Worm (Caenorhabditis elegans): ENCODE data around the gene irld-9.

The irld-9 gene

DNA sequence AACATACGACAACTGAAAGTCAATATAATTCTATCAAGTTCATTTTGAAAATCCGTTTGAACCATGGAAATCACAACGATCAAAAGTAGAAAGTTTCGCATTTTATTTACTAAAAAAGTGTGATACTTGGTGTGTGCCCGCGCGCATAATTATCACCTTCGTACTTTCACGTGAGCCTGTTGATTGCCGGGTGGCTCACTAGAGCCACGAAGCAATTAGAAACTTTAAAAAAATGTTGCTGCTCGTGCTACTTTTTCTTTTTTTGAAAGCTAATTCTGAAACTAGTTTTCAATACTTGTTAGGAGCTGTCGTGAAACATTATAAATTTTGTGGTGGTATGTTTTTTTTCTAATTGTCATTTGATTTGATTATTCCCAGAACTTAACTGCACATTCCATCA, at the start of gene irld-9, which contains the start of gene irld-33:
TSS of gene irld-9 (minus strand) at position 101 of the 400 bp plus-strand sequence.
TSS of gene irld-33 (plus strand) at position 209 of the 400 bp plus-strand sequence.
- TF ChIP-seq egl-5 (tag; optimal IDR thresholded peaks at IDR 0.05) (no peak), nhr-25 (tag; optimal IDR thresholded peaks at IDR 0.05) (no peak), nfya-1 (tag; optimal IDR thresholded peaks at IDR 0.05; ENCODE audit: insufficient read depth) (no peak), lin-15B (tag; optimal IDR thresholded peaks at IDR 0.05) (no peak), ztf-4 (tag; optimal IDR thresholded peaks at IDR 0.05) (no peak), jun-1 (tag; optimal IDR thresholded peaks at IDR 0.05) (no peak), nhr-23 (tag; optimal IDR thresholded peaks at IDR 0.05) (no peak), ama-1 (optimal IDR thresholded peaks at IDR 0.05) (no peak), lsy-12 (tag; optimal IDR thresholded peaks at IDR 0.05) (no peak), pqm-1 (tag; optimal IDR thresholded peaks at IDR 0.05) (no peak), mml-1 (tag; optimal IDR thresholded peaks at IDR 0.05) (no peak), unc-39 (tag; optimal IDR thresholded peaks at IDR 0.05) (no peak), skn-1 (tag; optimal IDR thresholded peaks at IDR 0.05) (no peak), tbx-2 (tag; optimal IDR thresholded peaks at IDR 0.05) (no peak), fos-1 (tag; optimal IDR thresholded peaks at IDR 0.05) (no peak), nhr-67 (tag; optimal IDR thresholded peaks at IDR 0.05) (no peak), nhr-43 (tag; optimal IDR thresholded peaks at IDR 0.05; ENCODE audit: poor library complexity, severe bottlenecking) (no peak), hmg-11 (tag; optimal IDR thresholded peaks at IDR 0.05) (no peak)

DNA sequence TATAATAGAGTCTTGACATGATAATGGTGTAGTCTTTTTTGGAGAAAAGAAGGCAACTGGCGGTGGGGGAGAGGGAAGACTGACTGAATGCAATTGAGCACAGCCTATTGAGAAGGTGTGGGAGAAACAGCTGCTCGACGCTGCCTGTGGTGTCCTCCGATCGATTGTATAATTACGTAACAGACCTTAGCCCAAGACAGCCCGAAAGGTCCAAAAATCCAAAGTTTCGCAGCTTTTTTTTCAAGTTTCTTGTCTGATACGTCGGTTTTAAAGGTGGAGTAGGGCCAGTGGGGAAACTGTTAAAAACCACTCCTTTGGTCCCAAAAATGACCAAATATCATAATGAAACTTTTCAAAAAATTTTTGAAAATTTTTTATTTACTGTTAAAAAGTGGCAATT, 49.3 kb upstream of the irld-9 start, which contains the start of the genes C08F1.6 and fbxb-13:
TSS of gene C08F1.6 (minus strand) at position 101 of the 400 bp plus-strand sequence.
TSS of gene fbxb-13 (plus strand) at position 191 of the 400 bp plus-strand sequence.
- no peak for TF ChIP-seq lin-15B (tag; optimal IDR thresholded peaks at IDR 0.05)
- TF ChIP-seq pha-4 (tag; optimal IDR thresholded peaks at IDR 0.05), result no peak
- TF ChIP-seq ztf-11 (tag; optimal IDR thresholded peaks at IDR 0.05), result no peak
- no peak for TF ChIP-seq fkh-2 (tag; optimal IDR thresholded peaks at IDR 0.05)
- TF ChIP-seq nhr-76 (tag; optimal IDR thresholded peaks at IDR 0.05), result no peak
- no peak for TF ChIP-seq nhr-28 (tag; optimal IDR thresholded peaks at IDR 0.05)
- no peak for TF ChIP-seq fos-1 (tag; optimal IDR thresholded peaks at IDR 0.05)
- TF ChIP-seq eor-1 (tag; optimal IDR thresholded peaks at IDR 0.05), result no peak
- no peak for TF ChIP-seq ama-1 (optimal IDR thresholded peaks at IDR 0.05)
- TF ChIP-seq elt-1 (tag; optimal IDR thresholded peaks at IDR 0.05), result no peak
- no peak for TF ChIP-seq ztf-4 (tag; optimal IDR thresholded peaks at IDR 0.05)

DNA sequence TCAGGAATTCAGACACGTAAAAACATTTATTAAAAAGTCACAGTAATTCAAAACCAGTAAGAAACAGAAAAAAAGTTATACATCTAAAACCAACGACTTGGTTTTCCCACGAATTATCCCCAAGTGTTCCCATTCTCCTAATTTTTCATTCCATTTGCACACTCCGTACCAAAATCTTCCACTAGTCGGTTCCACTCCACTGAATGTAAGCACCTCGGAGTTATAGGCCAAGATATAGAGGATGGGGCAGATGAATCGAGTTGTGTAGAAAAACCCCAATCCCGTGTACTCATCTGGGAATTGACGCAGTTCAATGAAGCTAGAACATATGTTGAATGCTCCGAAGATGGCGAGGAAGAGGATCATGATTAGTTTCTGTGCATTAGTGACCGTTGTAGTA, 48.5 kb upstream of the irld-9 start:
- TF ChIP-seq nhr-12 (tag; optimal IDR thresholded peaks at IDR 0.05), result no peak
- no peak for TF ChIP-seq ztf-11 (tag; optimal IDR thresholded peaks at IDR 0.05)
- no peak for TF ChIP-seq daf-12 (tag; optimal IDR thresholded peaks at IDR 0.05)
- no peak for TF ChIP-seq egl-27 (tag; optimal IDR thresholded peaks at IDR 0.05)
- TF ChIP-seq unc-62 (GFP tag; optimal IDR thresholded peaks at IDR 0.05), result no peak
- TF ChIP-seq egl-5 (tag; optimal IDR thresholded peaks at IDR 0.05), result no peak
- TF ChIP-seq aly-2 (tag; optimal IDR thresholded peaks at IDR 0.05), result no peak
- no peak for TF ChIP-seq pha-4 (tag; optimal IDR thresholded peaks at IDR 0.05)

DNA sequence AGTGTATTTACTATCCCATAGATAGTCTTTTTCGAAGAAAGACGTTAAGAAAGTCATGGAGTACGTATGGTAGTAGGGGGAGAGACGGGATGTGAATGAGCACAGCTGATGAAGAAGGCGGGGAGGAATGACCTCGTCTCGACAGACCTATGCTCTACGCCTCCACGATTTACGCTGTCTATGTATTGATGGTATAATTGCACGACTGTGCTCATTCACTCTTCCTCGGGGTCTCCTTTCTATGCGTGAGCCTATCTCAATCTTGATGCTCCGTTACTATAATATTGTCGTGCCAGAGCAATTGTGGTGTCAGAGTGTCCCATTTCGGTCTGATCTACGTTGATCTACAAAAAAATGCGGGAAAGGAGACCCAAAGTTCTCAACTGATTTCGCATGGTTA, 47.5 kb upstream of the irld-9 start, which contains the start of gene C08F1.10:
TSS of gene C08F1.10 (minus strand) at position 101 of the 400 bp plus-strand sequence.
- no peak for TF ChIP-seq ztf-4 (tag; optimal IDR thresholded peaks at IDR 0.05)
- no peak for TF ChIP-seq tbx-2 (tag; optimal IDR thresholded peaks at IDR 0.05)
- TF ChIP-seq sea-2 (GFP tag; optimal IDR thresholded peaks at IDR 0.05), result no peak
- TF ChIP-seq egl-5 (tag; optimal IDR thresholded peaks at IDR 0.05), result no peak
- no peak for TF ChIP-seq lin-15B (tag; optimal IDR thresholded peaks at IDR 0.05)
- no peak for TF ChIP-seq hmg-11 (tag; optimal IDR thresholded peaks at IDR 0.05)
- TF ChIP-seq aly-2 (tag; optimal IDR thresholded peaks at IDR 0.05), result no peak
- no peak for TF ChIP-seq unc-62 (GFP tag; optimal IDR thresholded peaks at IDR 0.05)
- TF ChIP-seq ztf-11 (tag; optimal IDR thresholded peaks at IDR 0.05), result no peak
- no peak for TF ChIP-seq nhr-67 (tag; optimal IDR thresholded peaks at IDR 0.05)
- no peak for TF ChIP-seq nhr-12 (tag; optimal IDR thresholded peaks at IDR 0.05)
- no peak for TF ChIP-seq nhr-237 (tag; optimal IDR thresholded peaks at IDR 0.05)
- TF ChIP-seq ZK546.5 (tag; optimal IDR thresholded peaks at IDR 0.05), result no peak

DNA sequence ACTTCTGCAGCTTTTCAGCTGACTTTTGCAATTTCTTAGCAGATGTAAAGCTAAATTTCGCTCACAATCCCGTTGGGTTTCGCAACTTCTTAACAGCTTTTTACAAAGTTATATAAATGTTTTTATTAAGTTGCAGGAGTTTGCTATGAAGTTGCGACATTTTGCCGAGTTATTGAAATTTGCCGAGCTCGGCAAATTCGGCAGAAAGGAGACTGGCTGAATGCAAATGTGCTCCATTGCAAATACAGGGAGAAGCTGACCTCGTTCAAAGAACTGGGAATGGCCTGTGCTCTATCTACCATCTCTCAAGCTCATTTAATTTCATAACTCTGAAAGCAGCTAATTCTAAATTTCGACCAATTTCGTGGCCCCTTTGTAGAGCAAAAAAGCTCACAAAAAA, 46.1 kb upstream of the irld-9 start, which contains the start of gene C08F1.11:
TSS of gene C08F1.11 (minus strand) at position 101 of the 400 bp plus-strand sequence.
- no peak for TF ChIP-seq pha-4 (tag; optimal IDR thresholded peaks at IDR 0.05)
- TF ChIP-seq egl-27 (tag; optimal IDR thresholded peaks at IDR 0.05), result no peak
- TF ChIP-seq nhr-25 (tag; optimal IDR thresholded peaks at IDR 0.05), result no peak
